Fruit fly (Drosophila melanogaster) whole organism, pupa: ENCODE measurements around the gene CG9917.

Source experiments
- CG10348 ChIP-seq: fragments of 200-800 bp; sonication (Bioruptor generic); IDR thresholded peaks from 2 replicates; pipeline ENCODE4 v1.3.6; 2022; ENCODE audit warnings: missing biosample characterization, missing genetic modification characterization
- CG12605 ChIP-seq: fragments of 200-800 bp; sonication (Bioruptor generic); IDR thresholded peaks from 2 replicates; pipeline ENCODE4 v1.3.6; 2022; ENCODE audit warnings: missing biosample characterization, missing genetic modification characterization
- CG13204 ChIP-seq: fragments of 200-800 bp; sonication (Bioruptor generic); optimal IDR thresholded peaks from 2 replicates; lab custom pipeline; 2018; ENCODE audit warnings: missing biosample characterization, mild to moderate bottlenecking, missing genetic modification characterization, moderate library complexity
- CG15710 ChIP-seq: fragments of 200-800 bp; sonication (Bioruptor generic); optimal IDR thresholded peaks from 2 replicates; lab custom pipeline; 2018; ENCODE audit warnings: missing biosample characterization, mild to moderate bottlenecking, missing genetic modification characterization, moderate library complexity
- CG4496 ChIP-seq: fragments of 200-800 bp; sonication (Bioruptor generic); IDR thresholded peaks from 3 replicates; pipeline ENCODE4 v1.3.6; 2022; ENCODE audit warnings: missing biosample characterization, missing genetic modification characterization
- CG8159 ChIP-seq: fragments of 200-800 bp; sonication (Bioruptor generic); optimal IDR thresholded peaks from 3 replicates; lab custom pipeline; 2018; ENCODE audit warnings: missing biosample characterization, mild to moderate bottlenecking, missing genetic modification characterization, moderate library complexity
- CG8301 ChIP-seq: fragments of 200-800 bp; sonication (Bioruptor generic); optimal IDR thresholded peaks from 2 replicates; lab custom pipeline; 2018; ENCODE audit warnings: missing biosample characterization, mild to moderate bottlenecking, missing genetic modification characterization
- D1 ChIP-seq: fragments of 200-800 bp; sonication (Bioruptor generic); optimal IDR thresholded peaks from 2 replicates; lab custom pipeline; 2018; ENCODE audit warnings: missing biosample characterization, mild to moderate bottlenecking, missing genetic modification characterization, moderate library complexity
- EcR ChIP-seq: fragments of 200-800 bp; sonication (Bioruptor generic); optimal IDR thresholded peaks from 3 replicates; lab custom pipeline; 2019; ENCODE audit warnings: missing biosample characterization, missing genetic modification characterization, mild to moderate bottlenecking, moderate library complexity, missing genetic modification reagents
- Ets98B ChIP-seq: fragments of 200-800 bp; sonication (Bioruptor generic); IDR thresholded peaks from 2 replicates; pipeline ENCODE4 v1.3.6; 2022; ENCODE audit warnings: missing biosample characterization, missing genetic modification characterization
- Pif1B ChIP-seq: fragments of 200-800 bp; sonication (Bioruptor generic); optimal IDR thresholded peaks from 3 replicates; lab custom pipeline; 2016; ENCODE audit warnings: missing biosample characterization, missing genetic modification characterization
- Snoo ChIP-seq: fragments of 200-800 bp; sonication (Bioruptor generic); optimal IDR thresholded peaks from 3 replicates; lab custom pipeline; 2017; ENCODE audit warnings: missing biosample characterization, mild to moderate bottlenecking, missing genetic modification characterization, inconsistent platforms
- rn ChIP-seq: fragments of 200-800 bp; sonication (Bioruptor generic); IDR thresholded peaks from 2 replicates; pipeline ENCODE4 v1.3.6; 2022; ENCODE audit warnings: missing biosample characterization, missing genetic modification characterization

DNA sequence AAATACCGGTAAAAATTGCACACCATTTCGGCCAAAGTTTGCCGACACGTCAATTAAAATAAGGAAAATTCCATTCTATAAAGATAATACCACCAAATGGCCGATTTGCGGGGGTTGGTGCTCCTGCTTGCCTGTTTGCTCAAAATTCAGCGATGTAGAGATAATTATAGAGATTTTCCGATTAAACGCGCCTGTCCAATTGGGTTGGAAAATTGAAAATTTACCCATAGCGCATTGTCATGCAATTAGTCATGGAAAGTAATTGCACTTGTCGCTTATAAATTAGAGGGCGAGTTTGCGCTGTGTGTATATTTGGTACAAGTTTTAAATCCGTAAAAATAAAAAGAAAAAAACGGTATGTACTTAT, 3.5 kb downstream of the CG9917 start:
- TF ChIP-seq CG4496 (GFP tag; lab: Robert Waterston, UW) = no peak
- no peak for TF ChIP-seq CG12605
- TF ChIP-seq CG8301 (tag; lab: Kevin White, UChicago) = no peak
- no peak for TF ChIP-seq CG10348 (GFP tag; lab: Robert Waterston, UW)
- no peak for TF ChIP-seq D1 (tag; lab: Kevin White, UChicago)
- TF ChIP-seq CG13204 (GFP tag; lab: Kevin White, UChicago) = no peak
- TF ChIP-seq Pif1B (GFP tag; lab: Kevin White, UChicago) = no peak
- no peak for TF ChIP-seq rn
- no peak for TF ChIP-seq CG8159 (tag; lab: Kevin White, UChicago)
- no peak for TF ChIP-seq Snoo
- no peak for TF ChIP-seq EcR (GFP tag; lab: Kevin White, UChicago)
- TF ChIP-seq Ets98B (GFP tag; lab: Robert Waterston, UW) = no peak
- TF ChIP-seq CG15710 (tag; lab: Kevin White, UChicago) = no peak
